Worm (Caenorhabditis elegans): Measurements from ENCODE around the gene F22D3.4.

The F22D3.4 gene

ce11 chrII:6935975-6936374, 8.6 kb upstream of the F22D3.4 start:
- TF ChIP-seq fkh-10 (GFP tag; optimal IDR thresholded peaks at IDR 0.05) (no peak), ceh-9 (tag; optimal IDR thresholded peaks at IDR 0.05) (no peak), ZK546.5 (tag; optimal IDR thresholded peaks at IDR 0.05) (no peak), nhr-28 (tag; optimal IDR thresholded peaks at IDR 0.05) (no peak), sea-2 (GFP tag; optimal IDR thresholded peaks at IDR 0.05) (no peak), ceh-28 (tag; optimal IDR thresholded peaks at IDR 0.05) (no peak), lin-15B (tag; optimal IDR thresholded peaks at IDR 0.05) (no peak), lsy-12 (tag; optimal IDR thresholded peaks at IDR 0.05) (no peak), elt-3 (tag; optimal IDR thresholded peaks at IDR 0.05) (no peak), fkh-2 (tag; optimal IDR thresholded peaks at IDR 0.05) (no peak), nhr-11 (tag; optimal IDR thresholded peaks at IDR 0.05) (no peak)

ce11 chrII:6934729-6935128, 7.3 kb upstream of the F22D3.4 start:
- TF ChIP-seq fkh-10 (GFP tag; optimal IDR thresholded peaks at IDR 0.05), result no peak
- TF ChIP-seq pha-4 (tag; optimal IDR thresholded peaks at IDR 0.05), result peak; percentile 43
- TF ChIP-seq tbx-2 (tag; optimal IDR thresholded peaks at IDR 0.05), result no peak
- TF ChIP-seq lin-39 (tag; optimal IDR thresholded peaks at IDR 0.05), result peak; percentile 46

- TF ChIP-seq nhr-11 (tag; optimal IDR thresholded peaks at IDR 0.05), result no peak
- TF ChIP-seq ztf-4 (tag; optimal IDR thresholded peaks at IDR 0.05), result no peak
- TF ChIP-seq pha-4 (tag; optimal IDR thresholded peaks at IDR 0.05), result peak; percentile 13
- no peak for TF ChIP-seq jun-1 (tag; optimal IDR thresholded peaks at IDR 0.05)
- peak; percentile 70 for TF ChIP-seq ceh-28 (tag; optimal IDR thresholded peaks at IDR 0.05)
Measured at ce11 chrII:6932978-6933377, 5.6 kb upstream of the F22D3.4 start.

- TF ChIP-seq lsy-12 (tag; optimal IDR thresholded peaks at IDR 0.05) (no peak), pha-4 (tag; optimal IDR thresholded peaks at IDR 0.05) (peak; percentile 4), elt-3 (tag; optimal IDR thresholded peaks at IDR 0.05) (no peak), eor-1 (tag; optimal IDR thresholded peaks at IDR 0.05) (no peak), ceh-9 (tag; optimal IDR thresholded peaks at IDR 0.05) (no peak), nhr-67 (tag; optimal IDR thresholded peaks at IDR 0.05) (no peak), nfya-1 (tag; optimal IDR thresholded peaks at IDR 0.05; ENCODE audit: insufficient read depth) (peak; percentile 28), zag-1 (tag; optimal IDR thresholded peaks at IDR 0.05) (no peak), pqm-1 (tag; optimal IDR thresholded peaks at IDR 0.05) (no peak), elt-2 (tag; optimal IDR thresholded peaks at IDR 0.05) (peak; percentile 1)
Measured at ce11 chrII:6930072-6930471, 2.7 kb upstream of the F22D3.4 start.

- TF ChIP-seq lin-15B (tag; optimal IDR thresholded peaks at IDR 0.05) (no peak), pqm-1 (tag; optimal IDR thresholded peaks at IDR 0.05) (peak; percentile 2), pha-4 (tag; optimal IDR thresholded peaks at IDR 0.05) (peak; percentile 47), nhr-237 (tag; optimal IDR thresholded peaks at IDR 0.05) (no peak), nfya-1 (tag; optimal IDR thresholded peaks at IDR 0.05; ENCODE audit: insufficient read depth) (peak; percentile 57), egl-27 (tag; optimal IDR thresholded peaks at IDR 0.05) (no peak), ZK546.5 (tag; optimal IDR thresholded peaks at IDR 0.05) (no peak), ceh-16 (tag; optimal IDR thresholded peaks at IDR 0.05) (no peak), lsy-12 (tag; optimal IDR thresholded peaks at IDR 0.05) (peak; percentile 3), ztf-11 (tag; optimal IDR thresholded peaks at IDR 0.05) (no peak), ztf-4 (tag; optimal IDR thresholded peaks at IDR 0.05) (no peak), ama-1 (optimal IDR thresholded peaks at IDR 0.05) (no peak), ceh-82 (tag; optimal IDR thresholded peaks at IDR 0.05) (no peak), lin-39 (tag; optimal IDR thresholded peaks at IDR 0.05) (no peak), skn-1 (tag; optimal IDR thresholded peaks at IDR 0.05) (no peak), nhr-12 (tag; optimal IDR thresholded peaks at IDR 0.05) (no peak), R02D3.7 (tag; optimal IDR thresholded peaks at IDR 0.05) (no peak), fkh-2 (tag; optimal IDR thresholded peaks at IDR 0.05) (no peak), zag-1 (tag; optimal IDR thresholded peaks at IDR 0.05) (no peak), nhr-11 (tag; optimal IDR thresholded peaks at IDR 0.05) (no peak), tbx-2 (tag; optimal IDR thresholded peaks at IDR 0.05) (no peak), snpc-4 (tag; optimal IDR thresholded peaks at IDR 0.05) (peak; percentile 43), jun-1 (tag; optimal IDR thresholded peaks at IDR 0.05) (no peak), eor-1 (tag; optimal IDR thresholded peaks at IDR 0.05) (no peak), fkh-10 (GFP tag; optimal IDR thresholded peaks at IDR 0.05) (no peak), ceh-9 (tag; optimal IDR thresholded peaks at IDR 0.05) (no peak), elt-3 (tag; optimal IDR thresholded peaks at IDR 0.05) (no peak), elt-2 (tag; optimal IDR thresholded peaks at IDR 0.05) (peak; percentile 50), egl-5 (tag; optimal IDR thresholded peaks at IDR 0.05) (no peak), hmg-11 (tag; optimal IDR thresholded peaks at IDR 0.05) (peak; percentile 64)
Measured at ce11 chrII:6928416-6928815, 1.0 kb upstream of the F22D3.4 start, which contains the start of gene flcn-1. Gene flcn-1 (plus strand): TSS chrII:6928763.

Measured in whole organism, L3 larva.